Fruit fly (Drosophila melanogaster) whole organism, adult: ENCODE measurements around the gene bark.

Experiments used
- CG11617 ChIP-seq: fragments of 200-800 bp; sonication (Bioruptor generic); optimal IDR thresholded peaks from 2 replicates; lab custom pipeline; 2017; ENCODE audit warnings: mild to moderate bottlenecking, missing biosample characterization, missing genetic modification reagents, missing genetic modification characterization
- CG12768 ChIP-seq: fragments of 200-800 bp; sonication (Bioruptor generic); optimal IDR thresholded peaks from 2 replicates; lab custom pipeline; 2017; ENCODE audit warnings: missing biosample characterization, missing genetic modification characterization, mild to moderate bottlenecking, moderate library complexity, missing genetic modification reagents
- CG14711 ChIP-seq: fragments of 200-800 bp; sonication (Bioruptor generic); optimal IDR thresholded peaks from 2 replicates; lab custom pipeline; 2018; ENCODE audit warnings: missing biosample characterization, mild to moderate bottlenecking, missing genetic modification characterization, moderate library complexity
- CG1620 ChIP-seq: fragments of 200-800 bp; sonication (Bioruptor generic); optimal IDR thresholded peaks from 2 replicates; lab custom pipeline; 2016; ENCODE audit warnings: missing biosample characterization, missing genetic modification characterization
- CG33017 ChIP-seq: fragments of 200-800 bp; sonication (Bioruptor generic); optimal IDR thresholded peaks from 2 replicates; lab custom pipeline; 2018; ENCODE audit warnings: missing biosample characterization, mild to moderate bottlenecking, missing genetic modification characterization, moderate library complexity
- CG5204 ChIP-seq: fragments of 200-800 bp; sonication (Bioruptor generic); optimal IDR thresholded peaks from 2 replicates; lab custom pipeline; 2016; ENCODE audit warnings: missing biosample characterization, missing genetic modification characterization
- CG7045 ChIP-seq: fragments of 200-800 bp; sonication (Bioruptor generic); optimal IDR thresholded peaks from 2 replicates; lab custom pipeline; 2017; ENCODE audit warnings: missing biosample characterization, mild to moderate bottlenecking, missing genetic modification characterization
- CG7101 ChIP-seq: fragments of 200-800 bp; sonication (Bioruptor generic); optimal IDR thresholded peaks from 2 replicates; lab custom pipeline; 2018; ENCODE audit warnings: missing biosample characterization, mild to moderate bottlenecking, missing genetic modification characterization, moderate library complexity
- Clk ChIP-seq: fragments of 200-800 bp; sonication (Bioruptor generic); optimal IDR thresholded peaks from 2 replicates; lab custom pipeline; 2017; ENCODE audit warnings: missing biosample characterization, missing genetic modification characterization
- Crg-1 ChIP-seq: fragments of 200-800 bp; sonication (Bioruptor generic); optimal IDR thresholded peaks from 2 replicates; lab custom pipeline; 2016; ENCODE audit warnings: missing biosample characterization, missing genetic modification characterization
- Hr96 ChIP-seq: fragments of 200-800 bp; sonication (Bioruptor generic); optimal IDR thresholded peaks from 2 replicates; lab custom pipeline; 2016; ENCODE audit warnings: missing biosample characterization, missing genetic modification characterization
- Mnt ChIP-seq: fragments of 200-800 bp; sonication (Bioruptor generic); optimal IDR thresholded peaks from 2 replicates; lab custom pipeline; 2016; ENCODE audit warnings: missing biosample characterization, mild to moderate bottlenecking, missing genetic modification characterization
- bab1 ChIP-seq: fragments of 200-800 bp; sonication (Bioruptor generic); optimal IDR thresholded peaks from 3 replicates; lab custom pipeline; 2019; ENCODE audit warnings: missing biosample characterization, mild to moderate bottlenecking, missing genetic modification characterization, moderate library complexity
- cic ChIP-seq: fragments of 200-800 bp; sonication (Bioruptor generic); optimal IDR thresholded peaks from 2 replicates; lab custom pipeline; 2017; ENCODE audit warnings: missing biosample characterization, mild to moderate bottlenecking, missing genetic modification characterization, moderate library complexity
- cnc ChIP-seq, 2 experiments: fragments of >200 bp; optimal IDR thresholded peaks; 2 replicates each; lab custom pipeline; 2017
- kay ChIP-seq: fragments of 200-800 bp; sonication (Bioruptor generic); peaks from one replicate; lab custom pipeline; 2016; ENCODE audit warnings: missing biosample characterization, missing genetic modification characterization, borderline replicate concordance
- ovo ChIP-seq: fragments of 200-800 bp; sonication (Bioruptor generic); optimal IDR thresholded peaks from 2 replicates; lab custom pipeline; 2016; ENCODE audit warnings: missing biosample characterization, missing genetic modification characterization
- pad ChIP-seq: fragments of 200-800 bp; sonication (Bioruptor generic); optimal IDR thresholded peaks from 3 replicates; lab custom pipeline; 2017; ENCODE audit warnings: missing biosample characterization, missing genetic modification characterization, mild to moderate bottlenecking, moderate library complexity, missing genetic modification reagents
- tj ChIP-seq: fragments of 200-800 bp; sonication (Bioruptor generic); optimal IDR thresholded peaks from 3 replicates; lab custom pipeline; 2017; ENCODE audit warnings: missing biosample characterization, mild to moderate bottlenecking, missing genetic modification characterization, moderate library complexity
- toe ChIP-seq: fragments of 200-800 bp; sonication (Bioruptor generic); optimal IDR thresholded peaks from 2 replicates; lab custom pipeline; 2016; ENCODE audit warnings: missing biosample characterization, missing genetic modification characterization

Gene bark

dm6 chr2L:3829220-3829619 is 42.3 kb downstream of the bark start:
- TF ChIP-seq cnc (optimal IDR thresholded peaks at IDR 0.05; lab: Kevin White, UChicago) (no peak), CG12768 (GFP tag; lab: Kevin White, UChicago) (no peak), Crg-1 (GFP tag; lab: Kevin White, UChicago) (no peak), CG7045 (no peak), CG5204 (GFP tag; lab: Kevin White, UChicago) (no peak), CG11617 (GFP tag; lab: Kevin White, UChicago) (no peak)

dm6 chr2L:3831694-3832093 is 44.7 kb downstream of the bark start:
- no peak for TF ChIP-seq bab1 (GFP tag; lab: Kevin White, UChicago)
- no peak for TF ChIP-seq CG12768 (GFP tag; lab: Kevin White, UChicago)
- no peak for TF ChIP-seq Clk (GFP tag; lab: Kevin White, UChicago)
- no peak for TF ChIP-seq CG14711 (tag; lab: Kevin White, UChicago)
- no peak for TF ChIP-seq tj (GFP tag; lab: Kevin White, UChicago)
- TF ChIP-seq kay (GFP tag; lab: Kevin White, UChicago) = no peak
- TF ChIP-seq cnc (optimal IDR thresholded peaks at IDR 0.05; lab: Kevin White, UChicago) = no peak
- no peak for TF ChIP-seq ovo (GFP tag; lab: Kevin White, UChicago)
- TF ChIP-seq CG7101 (tag; lab: Kevin White, UChicago) = no peak
- TF ChIP-seq cic (GFP tag; lab: Kevin White, UChicago) = no peak
- TF ChIP-seq toe (GFP tag; lab: Kevin White, UChicago) = no peak
- TF ChIP-seq Mnt (GFP tag; lab: Kevin White, UChicago) = no peak
- no peak for TF ChIP-seq CG7045
- no peak for TF ChIP-seq CG11617 (GFP tag; lab: Kevin White, UChicago)
- no peak for TF ChIP-seq CG5204 (GFP tag; lab: Kevin White, UChicago)
- TF ChIP-seq Crg-1 (GFP tag; lab: Kevin White, UChicago) = no peak
- TF ChIP-seq CG33017 = no peak

dm6 chr2L:3832249-3832675 is 45.3 kb downstream of the bark start:
- TF ChIP-seq Crg-1 (GFP tag; lab: Kevin White, UChicago) (no peak), cic (GFP tag; lab: Kevin White, UChicago) (no peak), Clk (GFP tag; lab: Kevin White, UChicago) (no peak)

DNA sequence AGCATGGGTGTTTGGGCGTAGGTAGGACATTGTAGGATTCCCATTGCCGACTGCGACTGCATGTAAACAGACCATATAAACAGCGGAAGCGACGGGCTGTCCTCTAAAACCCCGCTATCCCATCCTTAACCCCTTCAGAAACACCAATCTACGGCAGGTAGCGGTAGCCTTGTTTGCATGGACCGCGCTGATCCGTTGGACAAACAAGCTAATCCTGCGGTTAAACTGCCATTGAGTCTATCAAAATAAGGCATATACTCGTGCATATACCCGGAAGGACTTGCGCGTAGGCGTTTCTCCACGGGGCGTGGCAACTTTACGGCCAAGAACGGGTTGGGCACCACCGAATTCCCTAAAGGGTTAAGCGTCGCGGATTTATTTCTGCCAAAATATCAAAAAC is 47.0 kb downstream of the bark start:
- no peak for TF ChIP-seq CG33017
- TF ChIP-seq cic (GFP tag; lab: Kevin White, UChicago) = no peak
- TF ChIP-seq CG11617 (GFP tag; lab: Kevin White, UChicago) = no peak
- no peak for TF ChIP-seq kay (GFP tag; lab: Kevin White, UChicago)
- TF ChIP-seq ovo (GFP tag; lab: Kevin White, UChicago) = no peak
- no peak for TF ChIP-seq CG7045

DNA sequence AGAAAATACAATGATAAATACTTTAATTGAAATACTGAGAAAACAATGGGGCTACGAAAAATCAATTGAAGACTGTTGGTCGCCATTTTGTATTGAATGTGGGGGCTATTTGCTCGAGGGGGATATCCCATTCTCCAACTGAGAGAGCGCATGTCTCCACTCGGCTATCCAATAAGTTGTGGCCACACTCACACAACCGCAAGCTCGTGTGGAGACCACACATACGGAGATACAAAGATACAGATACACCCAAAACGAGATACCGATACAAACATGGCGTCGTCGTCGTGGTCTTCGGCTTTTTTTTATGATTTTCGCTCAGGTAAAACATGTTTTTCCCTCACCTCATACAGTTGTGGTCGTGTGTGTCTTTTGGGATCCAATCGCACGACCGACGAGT is 48.3 kb downstream of the bark start:
- TF ChIP-seq CG11617 (GFP tag; lab: Kevin White, UChicago) (no peak), bab1 (GFP tag; lab: Kevin White, UChicago) (no peak), Crg-1 (GFP tag; lab: Kevin White, UChicago) (no peak), pad (GFP tag; lab: Kevin White, UChicago) (no peak), tj (GFP tag; lab: Kevin White, UChicago) (no peak), toe (GFP tag; lab: Kevin White, UChicago) (no peak), Mnt (GFP tag; lab: Kevin White, UChicago) (no peak), kay (GFP tag; lab: Kevin White, UChicago) (no peak), cic (GFP tag; lab: Kevin White, UChicago) (no peak), Hr96 (GFP tag; lab: Kevin White, UChicago) (no peak), CG7101 (tag; lab: Kevin White, UChicago) (no peak), CG12768 (GFP tag; lab: Kevin White, UChicago) (no peak), CG5204 (GFP tag; lab: Kevin White, UChicago) (no peak), Clk (GFP tag; lab: Kevin White, UChicago) (no peak), ovo (GFP tag; lab: Kevin White, UChicago) (no peak), cnc (optimal IDR thresholded peaks at IDR 0.05; lab: Kevin White, UChicago) (no peak), CG14711 (tag; lab: Kevin White, UChicago) (no peak), CG33017 (no peak), CG1620 (no peak)

- TF ChIP-seq bab1 (GFP tag; lab: Kevin White, UChicago) (no peak), Crg-1 (GFP tag; lab: Kevin White, UChicago) (no peak), pad (GFP tag; lab: Kevin White, UChicago) (peak; percentile 8), Mnt (GFP tag; lab: Kevin White, UChicago) (no peak), ovo (GFP tag; lab: Kevin White, UChicago) (no peak)
These were observed 49.5 kb downstream of the bark start, which contains the start of gene slp2 for dm6 chr2L:3836440-3836890. Gene slp2, plus strand, starts transcription at chr2L:3836840.

DNA sequence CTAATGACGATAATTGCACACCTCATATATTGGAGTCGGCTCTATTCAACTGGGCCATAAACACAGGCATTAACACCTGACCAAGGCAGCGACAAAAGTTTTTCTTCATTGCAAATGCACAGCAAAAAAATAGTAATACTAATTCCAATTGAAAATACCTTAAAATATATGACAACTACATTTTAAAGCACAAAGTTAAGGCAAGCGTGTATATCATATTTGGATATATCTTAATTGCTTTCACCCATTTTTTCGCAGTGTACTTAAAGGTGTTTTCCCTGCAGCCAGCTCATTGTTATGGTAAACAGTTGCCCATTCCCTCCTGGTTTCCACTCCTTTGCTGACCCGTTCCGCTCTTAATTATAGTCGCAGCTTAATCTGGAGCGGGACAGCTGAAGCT is 54.0 kb downstream of the bark start:
- TF ChIP-seq ovo (GFP tag; lab: Kevin White, UChicago) (no peak), Hr96 (GFP tag; lab: Kevin White, UChicago) (no peak)
